Worm (Caenorhabditis elegans) whole organism, young adult: Measurements from ENCODE around the gene C04H5.7.
A peak's percentile ranks its signal among the peaks of the same experiment; 100 is the strongest.

ENCODE experiments used
- B0019.2 ChIP-seq: fragments of 200-800 bp; sonication (Bioruptor generic); conservative IDR thresholded peaks from 2 replicates; pipeline ENCODE4 v1.3.6; 2022; ENCODE audit warnings: missing genetic modification reagents, missing genetic modification characterization, missing compliant biosample characterization
- B0035.1 ChIP-seq: sonication (generic microtip); optimal IDR thresholded peaks from 2 replicates; lab custom pipeline; 2016; ENCODE audit warnings: missing genetic modification characterization, mild to moderate bottlenecking, missing compliant biosample characterization, missing genotype, missing genetic modification reagents
- F23B12.7 ChIP-seq: sonication (generic microtip); optimal IDR thresholded peaks from 2 replicates; lab custom pipeline; 2017; ENCODE audit warnings: missing genetic modification characterization, mild to moderate bottlenecking, missing compliant biosample characterization, antibody characterized with exemption, moderate library complexity; ENCODE audit not compliant: insufficient read depth
- F33H1.4 ChIP-seq: fragments of 200-800 bp; sonication (Bioruptor generic); IDR thresholded peaks from 2 replicates; pipeline ENCODE4 v1.3.6; 2022; ENCODE audit warnings: missing genetic modification reagents, missing genetic modification characterization, missing compliant biosample characterization
- F39B2.1 ChIP-seq: fragments of 200-800 bp; sonication (Bioruptor generic); IDR thresholded peaks from 2 replicates; pipeline ENCODE4 v1.3.6; 2022; ENCODE audit warnings: missing genetic modification reagents, missing genetic modification characterization, missing compliant biosample characterization
- F52B5.7 ChIP-seq: sonication (generic microtip); optimal IDR thresholded peaks from 2 replicates; lab custom pipeline; 2016; ENCODE audit warnings: mild to moderate bottlenecking, missing genetic modification characterization, missing compliant biosample characterization
- F57C9.4 ChIP-seq: sonication (generic microtip); optimal IDR thresholded peaks from 2 replicates; lab custom pipeline; 2017; ENCODE audit warnings: mild to moderate bottlenecking, missing genetic modification characterization, missing compliant biosample characterization
- T26A5.8 ChIP-seq: sonication (generic microtip); optimal IDR thresholded peaks from 2 replicates; lab custom pipeline; 2016; ENCODE audit warnings: missing genetic modification characterization, missing compliant biosample characterization
- Y53F4B.3 ChIP-seq: fragments of 200-800 bp; sonication (Bioruptor generic); IDR thresholded peaks from 2 replicates; pipeline ENCODE4 v1.3.6; 2022; ENCODE audit warnings: missing genetic modification reagents, missing genetic modification characterization, missing compliant biosample characterization
- Y53G8AR.9 ChIP-seq: fragments of 200-800 bp; sonication (Bioruptor generic); conservative IDR thresholded peaks from 2 replicates; pipeline ENCODE4 v1.3.6; 2022; ENCODE audit warnings: missing genetic modification reagents, missing genetic modification characterization, missing compliant biosample characterization
- Y56A3A.18 ChIP-seq: fragments of 200-800 bp; sonication (Bioruptor generic); IDR thresholded peaks from 2 replicates; pipeline ENCODE4 v1.3.6; 2022; ENCODE audit warnings: missing genetic modification reagents, missing genetic modification characterization, missing compliant biosample characterization
- Y79H2A.3 ChIP-seq: fragments of 200-800 bp; sonication (Bioruptor generic); conservative IDR thresholded peaks from 2 replicates; pipeline ENCODE4 v1.3.6; 2022; ENCODE audit warnings: missing genetic modification reagents, missing genetic modification characterization, missing compliant biosample characterization
- ZK185.1 ChIP-seq: sonication (generic microtip); optimal IDR thresholded peaks from 2 replicates; lab custom pipeline; 2016; ENCODE audit warnings: mild to moderate bottlenecking, missing genetic modification characterization, missing compliant biosample characterization; ENCODE audit not compliant: poor library complexity, severe bottlenecking
- ama-1 ChIP-seq, 3 experiments: fragments of 150-350 bp in 1 of 3; sonication (generic microtip) in 2 of 3; optimal IDR thresholded peaks; 2 replicates each; lab custom pipeline; 2014 to 2018; ENCODE audit warnings: missing biosample characterization in 2 of 3, missing genetic modification characterization in 2 of 3, missing genetic modification reagents in 2 of 3
- atf-7 ChIP-seq: sonication (generic microtip); optimal IDR thresholded peaks from 2 replicates; lab custom pipeline; 2017; ENCODE audit warnings: mild to moderate bottlenecking, missing genetic modification characterization, missing compliant biosample characterization
- attf-6 ChIP-seq: fragments of 200-800 bp; sonication (Bioruptor generic); IDR thresholded peaks from 2 replicates; pipeline ENCODE4 v1.3.6; 2022; ENCODE audit warnings: missing genetic modification reagents, missing genetic modification characterization, missing compliant biosample characterization
- bed-1 ChIP-seq: fragments of 200-800 bp; sonication (Bioruptor generic); IDR thresholded peaks from 2 replicates; pipeline ENCODE4 v1.3.6; 2022; ENCODE audit warnings: missing genetic modification reagents, missing genetic modification characterization, missing compliant biosample characterization
- bed-2 ChIP-seq: fragments of 200-800 bp; sonication (Bioruptor generic); IDR thresholded peaks from 2 replicates; pipeline ENCODE4 v1.3.6; 2022; ENCODE audit warnings: missing genetic modification reagents, missing genetic modification characterization, missing compliant biosample characterization
- ccch-3 ChIP-seq: fragments of 200-800 bp; sonication (Bioruptor generic); optimal IDR thresholded peaks from 2 replicates; lab custom pipeline; 2018; ENCODE audit warnings: mild to moderate bottlenecking, missing genetic modification characterization, missing compliant biosample characterization
- ceh-58 ChIP-seq: fragments of 200-800 bp; sonication (Bioruptor generic); IDR thresholded peaks from 2 replicates; pipeline ENCODE4 v1.3.6; 2022; ENCODE audit warnings: missing genetic modification characterization, missing compliant biosample characterization
- ceh-79 ChIP-seq: sonication (generic microtip); optimal IDR thresholded peaks from 2 replicates; lab custom pipeline; 2017; ENCODE audit warnings: mild to moderate bottlenecking, missing genetic modification characterization, missing compliant biosample characterization
- chd-7 ChIP-seq: sonication (generic microtip); optimal IDR thresholded peaks from 2 replicates; lab custom pipeline; 2016; ENCODE audit warnings: mild to moderate bottlenecking, missing genetic modification characterization, moderate library complexity, missing compliant biosample characterization
- die-1 ChIP-seq: sonication (generic microtip); optimal IDR thresholded peaks from 2 replicates; lab custom pipeline; 2016; ENCODE audit warnings: missing genotype, mild to moderate bottlenecking, missing genetic modification characterization, missing compliant biosample characterization
- dpl-1 ChIP-seq: fragments of 150-350 bp; optimal IDR thresholded peaks from 2 replicates; lab custom pipeline; 2014; ENCODE audit warnings: missing biosample characterization, missing genetic modification reagents, missing genetic modification characterization
- egl-18 ChIP-seq: fragments of 200-800 bp; sonication (Bioruptor generic); IDR thresholded peaks from 2 replicates; pipeline ENCODE4 v1.3.6; 2022; ENCODE audit warnings: missing genetic modification reagents, missing genetic modification characterization, missing compliant biosample characterization
- him-1 ChIP-seq: sonication (generic microtip); optimal IDR thresholded peaks from 2 replicates; lab custom pipeline; 2016; ENCODE audit warnings: missing genotype, missing genetic modification reagents, missing genetic modification characterization, missing compliant biosample characterization
- hlh-12 ChIP-seq: sonication (generic microtip); optimal IDR thresholded peaks from 2 replicates; lab custom pipeline; 2016; ENCODE audit warnings: missing genetic modification characterization, missing compliant biosample characterization
- hlh-26 ChIP-seq: fragments of 200-800 bp; sonication (Bioruptor generic); conservative IDR thresholded peaks from 2 replicates; pipeline ENCODE4 v1.3.6; 2022; ENCODE audit warnings: missing genetic modification reagents, missing genetic modification characterization, missing compliant biosample characterization
- hmg-20 ChIP-seq: fragments of 200-800 bp; sonication (Bioruptor generic); IDR thresholded peaks from 2 replicates; pipeline ENCODE4 v1.3.6; 2022; ENCODE audit warnings: missing genetic modification reagents, missing genetic modification characterization, missing compliant biosample characterization
- lag-1 ChIP-seq: fragments of 200-800 bp; sonication (Bioruptor generic); IDR thresholded peaks from 2 replicates; pipeline ENCODE4 v1.3.6; 2022; ENCODE audit warnings: missing genetic modification reagents, missing genetic modification characterization, missing compliant biosample characterization
- lin-26 ChIP-seq: fragments of 200-800 bp; sonication (Bioruptor generic); IDR thresholded peaks from 2 replicates; pipeline ENCODE4 v1.3.6; 2022; ENCODE audit warnings: missing genetic modification reagents, missing genetic modification characterization, missing compliant biosample characterization
- lin-40 ChIP-seq: sonication (generic microtip); optimal IDR thresholded peaks from 2 replicates; lab custom pipeline; 2016; ENCODE audit warnings: missing genetic modification characterization, mild to moderate bottlenecking, missing compliant biosample characterization, missing genotype, missing genetic modification reagents
- madf-3 ChIP-seq: fragments of 200-800 bp; sonication (Bioruptor generic); IDR thresholded peaks from 2 replicates; pipeline ENCODE4 v1.3.6; 2022; ENCODE audit warnings: missing genetic modification reagents, missing genetic modification characterization, missing compliant biosample characterization
- madf-8 ChIP-seq: fragments of 200-800 bp; sonication (Bioruptor generic); conservative IDR thresholded peaks from 2 replicates; pipeline ENCODE4 v1.3.6; 2022; ENCODE audit warnings: missing genetic modification reagents, missing genetic modification characterization, missing compliant biosample characterization
- mel-28 ChIP-seq: sonication (generic microtip); optimal IDR thresholded peaks from 2 replicates; lab custom pipeline; 2016; ENCODE audit warnings: borderline replicate concordance, mild to moderate bottlenecking, missing genetic modification characterization, missing compliant biosample characterization
- mxl-1 ChIP-seq: sonication (generic microtip); optimal IDR thresholded peaks from 2 replicates; lab custom pipeline; 2016; ENCODE audit warnings: missing genetic modification characterization, missing compliant biosample characterization
- nfya-1 ChIP-seq: sonication (generic microtip); optimal IDR thresholded peaks from 2 replicates; lab custom pipeline; 2017; ENCODE audit warnings: antibody characterized with exemption, missing compliant biosample characterization, missing genetic modification characterization, borderline replicate concordance; ENCODE audit not compliant: insufficient read depth
- nfyb-1 ChIP-seq: fragments of 200-800 bp; sonication (Bioruptor generic); IDR thresholded peaks from 2 replicates; pipeline ENCODE4 v1.3.6; 2022; ENCODE audit warnings: missing genetic modification reagents, missing genetic modification characterization, missing compliant biosample characterization
- nhr-120 ChIP-seq: fragments of 200-800 bp; sonication (Bioruptor generic); IDR thresholded peaks from 2 replicates; pipeline ENCODE4 v1.3.6; 2022; ENCODE audit warnings: missing genetic modification characterization, missing compliant biosample characterization
- repo-1 ChIP-seq: sonication (generic microtip); optimal IDR thresholded peaks from 2 replicates; lab custom pipeline; 2017; ENCODE audit warnings: mild to moderate bottlenecking, missing genetic modification characterization, missing compliant biosample characterization
- sdz-38 ChIP-seq: sonication (generic microtip); optimal IDR thresholded peaks from 2 replicates; lab custom pipeline; 2016; ENCODE audit warnings: missing genotype, missing genetic modification characterization, missing compliant biosample characterization
- snpc-1.1 ChIP-seq: sonication (generic microtip); optimal IDR thresholded peaks from 2 replicates; lab custom pipeline; 2017; ENCODE audit warnings: missing genetic modification characterization, mild to moderate bottlenecking, missing compliant biosample characterization, antibody characterized with exemption, moderate library complexity, missing genotype, missing genetic modification reagents; ENCODE audit not compliant: insufficient read depth
- tbp1 ChIP-seq: fragments of 200-800 bp; sonication (Bioruptor generic); optimal IDR thresholded peaks from 2 replicates; lab custom pipeline; 2018; ENCODE audit warnings: mild to moderate bottlenecking, missing genetic modification characterization, missing compliant biosample characterization
- xnd-1 ChIP-seq: sonication (generic microtip); optimal IDR thresholded peaks from 2 replicates; lab custom pipeline; 2016; ENCODE audit warnings: missing genotype, missing genetic modification reagents, missing genetic modification characterization, missing compliant biosample characterization
- ztf-25 ChIP-seq: fragments of 200-800 bp; sonication (Bioruptor generic); IDR thresholded peaks from 2 replicates; pipeline ENCODE4 v1.3.6; 2022; ENCODE audit warnings: missing genetic modification reagents, missing genetic modification characterization, missing compliant biosample characterization
- ztf-28 ChIP-seq: fragments of 200-800 bp; sonication (Bioruptor generic); IDR thresholded peaks from 2 replicates; pipeline ENCODE4 v1.3.6; 2022; ENCODE audit warnings: missing genetic modification reagents, missing genetic modification characterization, missing compliant biosample characterization

Gene C04H5.7

DNA sequence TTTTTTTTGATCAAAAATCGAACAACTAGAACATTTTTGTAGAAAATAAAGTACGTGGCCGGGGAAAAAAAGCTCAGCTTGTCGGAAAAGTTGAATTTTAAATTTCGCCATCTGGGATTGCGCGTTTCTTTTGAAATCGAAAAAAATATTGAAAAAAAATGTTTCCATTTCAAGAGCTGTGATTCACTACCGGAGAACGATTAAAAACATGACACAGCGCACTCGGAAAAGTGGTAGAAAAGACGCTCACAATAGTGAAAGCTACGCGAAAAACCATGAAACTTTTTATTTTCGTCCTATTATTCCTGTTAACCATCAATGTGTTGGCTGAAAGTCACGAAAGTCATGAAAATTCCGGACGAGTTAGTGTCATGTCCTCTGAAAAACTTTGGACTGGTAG lies at the start of gene C04H5.7, which contains the start of gene clec-147:
C04H5.7 (plus strand) TSS at position 219 of the 400 bp plus-strand sequence.
clec-147 (minus strand) TSS at position 101 of the 400 bp plus-strand sequence.
- TF ChIP-seq B0019.2 (no peak), xnd-1 (tag; lab: Kevin White, UChicago) (no peak), F52B5.7 (no peak), F23B12.7 (tag; lab: Kevin White, UChicago) (no peak), hlh-26 (GFP tag; lab: Robert Waterston, UW) (no peak), nfyb-1 (no peak), ZK185.1 (tag; lab: Kevin White, UChicago) (no peak), sdz-38 (no peak), attf-6 (GFP tag; lab: Robert Waterston, UW) (no peak), him-1 (tag; lab: Kevin White, UChicago) (no peak), hmg-20 (no peak), ztf-28 (GFP tag; lab: Robert Waterston, UW) (no peak), ama-1 (optimal IDR thresholded peaks at IDR 0.05; lab: Kevin White, UChicago) (no peak), ama-1 (GFP tag; optimal IDR thresholded peaks at IDR 0.05; lab: Kevin White, UChicago) (no peak), atf-7 (tag; lab: Kevin White, UChicago) (no peak), nfya-1 (no peak), Y56A3A.18 (GFP tag; lab: Robert Waterston, UW) (no peak), lin-26 (GFP tag; lab: Robert Waterston, UW) (no peak)
- TF ChIP-seq, all 124 proteins: peak for 0

DNA sequence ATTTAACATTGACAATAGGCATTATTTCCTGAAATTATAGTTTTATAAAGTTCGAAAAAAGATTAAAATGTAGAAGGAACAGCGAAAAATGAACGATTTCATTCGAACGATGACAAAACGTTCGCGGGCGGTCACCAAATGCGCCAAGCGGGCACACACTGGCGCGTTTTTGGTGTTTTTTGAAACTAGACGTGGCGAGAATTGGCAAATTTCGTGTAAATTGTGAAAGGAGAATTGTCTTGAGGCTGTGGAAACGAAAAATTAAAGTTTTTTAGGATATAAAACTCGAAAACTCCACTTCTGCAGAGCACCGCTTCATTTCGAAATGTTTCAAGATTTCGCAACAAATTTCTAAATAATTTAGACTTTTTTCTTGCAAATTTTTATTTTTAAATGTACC lies 49.1 kb upstream of the C04H5.7 start, which contains the start of gene usp-14:
usp-14 (minus strand) TSS at position 28 of the 400 bp plus-strand sequence.
- TF ChIP-seq tbp1 (GFP tag; lab: Kevin White, UChicago) (peak; percentile 49), nhr-120 (no peak), bed-1 (GFP tag; lab: Robert Waterston, UW) (no peak), nfyb-1 (peak; percentile 66), madf-3 (0 out of 2 replicates have a peak, but pooled peaks have one; percentile 33), F52B5.7 (no peak), lag-1 (no peak), hlh-12 (tag; lab: Kevin White, UChicago) (no peak), die-1 (no peak), mxl-1 (tag; lab: Kevin White, UChicago) (no peak), F39B2.1 (GFP tag; lab: Robert Waterston, UW) (no peak), ceh-79 (tag; lab: Kevin White, UChicago) (no peak), dpl-1 (GFP tag; lab: Kevin White, UChicago) (peak; percentile 53), ccch-3 (GFP tag; lab: Kevin White, UChicago) (no peak), B0035.1 (no peak), madf-8 (no peak; the same call in 1 of the 2 replicates), B0019.2 (no peak), chd-7 (tag; lab: Kevin White, UChicago) (no peak), ama-1 (optimal IDR thresholded peaks at IDR 0.05; lab: Kevin White, UChicago) (no peak), ama-1 (GFP tag; optimal IDR thresholded peaks at IDR 0.05; lab: Kevin White, UChicago) (no peak), mel-28 (tag; lab: Kevin White, UChicago) (no peak), Y53F4B.3 (GFP tag; lab: Robert Waterston, UW) (no peak), ZK185.1 (tag; lab: Kevin White, UChicago) (no peak), ceh-58 (GFP tag; lab: Robert Waterston, UW) (no peak), T26A5.8 (tag; lab: Kevin White, UChicago) (no peak), Y79H2A.3 (no peak), F33H1.4 (0 out of 2 replicates have a peak, but pooled peaks have one; percentile 30), bed-2 (GFP tag; lab: Robert Waterston, UW) (no peak), egl-18 (GFP tag; lab: Robert Waterston, UW) (no peak), him-1 (tag; lab: Kevin White, UChicago) (no peak), snpc-1.1 (tag; lab: Kevin White, UChicago) (no peak), repo-1 (peak; percentile 33), ztf-25 (GFP tag; lab: Robert Waterston, UW) (no peak), lin-40 (tag; lab: Kevin White, UChicago) (peak; percentile 56), Y53G8AR.9 (GFP tag; lab: Robert Waterston, UW) (no peak), F57C9.4 (tag; lab: Kevin White, UChicago) (no peak), Y56A3A.18 (GFP tag; lab: Robert Waterston, UW) (no peak)
